Worm (Caenorhabditis elegans): ENCODE data around the gene F53H4.3.

DNA sequence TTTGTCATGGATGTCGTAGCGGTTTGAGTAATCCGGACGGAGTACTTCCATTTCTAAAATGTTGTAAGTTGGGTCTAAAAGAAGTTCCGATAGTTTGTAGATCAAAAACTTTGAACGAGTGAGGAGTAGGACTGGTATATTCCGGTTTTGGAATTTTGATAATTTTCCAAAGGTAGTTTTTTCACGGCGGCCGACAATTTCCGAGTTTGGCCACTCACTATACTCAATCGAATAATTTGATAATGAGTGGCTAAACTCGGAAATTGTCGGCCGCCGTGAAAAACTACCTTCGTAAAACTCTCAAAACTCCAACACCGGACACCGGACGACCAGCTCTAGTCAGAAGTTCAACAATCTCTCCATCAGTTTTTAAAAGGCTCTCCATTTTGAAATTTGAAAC, 43.1 kb downstream of the F53H4.3 start:
- no peak for TF ChIP-seq elt-1 (tag; optimal IDR thresholded peaks at IDR 0.05; ENCODE audit: borderline replicate concordance, insufficient read depth)
- no peak for TF ChIP-seq lin-13 (tag; optimal IDR thresholded peaks at IDR 0.05)
- no peak for TF ChIP-seq unc-62 (GFP tag; optimal IDR thresholded peaks at IDR 0.05)
- TF ChIP-seq ces-1 (GFP tag; optimal IDR thresholded peaks at IDR 0.05) = no peak

Data from whole organism, mixed stage, embryonic.